Fruit fly (Drosophila melanogaster) whole organism, prepupa: ENCODE data around the gene CG15021.

Source experiments
- Blimp-1 ChIP-seq: fragments of 200-800 bp; sonication (Bioruptor generic); optimal IDR thresholded peaks from 3 replicates; lab custom pipeline; 2017; ENCODE audit warnings: missing biosample characterization, missing genetic modification characterization, mild to moderate bottlenecking, moderate library complexity, missing genetic modification reagents
- CG10631 ChIP-seq: fragments of 200-800 bp; sonication (Bioruptor generic); optimal IDR thresholded peaks from 2 replicates; lab custom pipeline; 2016; ENCODE audit warnings: missing biosample characterization, missing genetic modification characterization
- CG10669 ChIP-seq: fragments of 200-800 bp; sonication (Bioruptor generic); optimal IDR thresholded peaks from 3 replicates; lab custom pipeline; 2018; ENCODE audit warnings: missing biosample characterization, mild to moderate bottlenecking, missing genetic modification characterization, moderate library complexity
- CG11294 ChIP-seq: fragments of 200-800 bp; sonication (Bioruptor generic); IDR thresholded peaks from 2 replicates; pipeline ENCODE4 v1.3.6; 2022; ENCODE audit warnings: missing biosample characterization, missing genetic modification characterization
- CG15336 ChIP-seq: fragments of 200-800 bp; sonication (Bioruptor generic); IDR thresholded peaks from 2 replicates; pipeline ENCODE4 v1.3.6; 2022; ENCODE audit warnings: missing biosample characterization, missing genetic modification characterization
- CG1621 ChIP-seq: fragments of 200-800 bp; sonication (Bioruptor generic); optimal IDR thresholded peaks from 3 replicates; lab custom pipeline; 2018; ENCODE audit warnings: missing biosample characterization, mild to moderate bottlenecking, missing genetic modification characterization
- CG16779 ChIP-seq: fragments of 200-800 bp; sonication (Bioruptor generic); optimal IDR thresholded peaks from 3 replicates; lab custom pipeline; 2017; ENCODE audit warnings: missing biosample characterization, mild to moderate bottlenecking, missing genetic modification characterization
- CG3032 ChIP-seq: fragments of 200-800 bp; optimal IDR thresholded peaks from 2 replicates; lab custom pipeline; 2019; ENCODE audit warnings: missing biosample characterization, mild to moderate bottlenecking, missing genetic modification characterization, moderate library complexity
- CG32006 ChIP-seq: fragments of 200-800 bp; sonication (Bioruptor generic); optimal IDR thresholded peaks from 3 replicates; lab custom pipeline; 2017; ENCODE audit warnings: missing biosample characterization, mild to moderate bottlenecking, missing genetic modification characterization
- CG3919 ChIP-seq: fragments of 200-800 bp; sonication (Bioruptor generic); optimal IDR thresholded peaks from 3 replicates; lab custom pipeline; 2016; ENCODE audit warnings: missing biosample characterization, missing genetic modification characterization
- CG6163 ChIP-seq: fragments of 200-800 bp; sonication (Bioruptor generic); IDR thresholded peaks from 3 replicates; pipeline ENCODE4 v1.3.6; 2022; ENCODE audit warnings: missing biosample characterization, missing genetic modification characterization
- CG6276 ChIP-seq: fragments of 200-800 bp; sonication (Bioruptor generic); optimal IDR thresholded peaks from 2 replicates; lab custom pipeline; 2017; ENCODE audit warnings: missing biosample characterization, mild to moderate bottlenecking, missing genetic modification characterization
- CG6792 ChIP-seq: fragments of 200-800 bp; sonication (Bioruptor generic); optimal IDR thresholded peaks from 3 replicates; lab custom pipeline; 2016; ENCODE audit warnings: missing biosample characterization, missing genetic modification characterization
- CG6808 ChIP-seq: fragments of 200-800 bp; sonication (Bioruptor generic); optimal IDR thresholded peaks from 3 replicates; lab custom pipeline; 2017; ENCODE audit warnings: missing biosample characterization, missing genetic modification characterization, mild to moderate bottlenecking, moderate library complexity, missing genetic modification reagents
- CG7368 ChIP-seq: fragments of 200-800 bp; sonication (Bioruptor generic); optimal IDR thresholded peaks from 3 replicates; lab custom pipeline; 2016; ENCODE audit warnings: missing biosample characterization, missing genetic modification characterization
- CG8319 ChIP-seq: fragments of 200-800 bp; sonication (Bioruptor generic); optimal IDR thresholded peaks from 3 replicates; lab custom pipeline; 2016; ENCODE audit warnings: missing biosample characterization, missing genetic modification characterization
- CG9139 ChIP-seq: fragments of 200-800 bp; sonication (Bioruptor generic); optimal IDR thresholded peaks from 3 replicates; lab custom pipeline; 2017; ENCODE audit warnings: missing biosample characterization, mild to moderate bottlenecking, missing genetic modification characterization
- Eip75B ChIP-seq: fragments of 200-800 bp; sonication (Bioruptor generic); optimal IDR thresholded peaks from 3 replicates; lab custom pipeline; 2016; ENCODE audit warnings: missing biosample characterization, missing genetic modification characterization
- Eip78C ChIP-seq: fragments of 200-800 bp; sonication (Bioruptor generic); peaks from one replicate; lab custom pipeline; 2016; ENCODE audit warnings: missing biosample characterization, missing genetic modification characterization
- Gug ChIP-seq: fragments of 200-800 bp; sonication (Bioruptor generic); IDR thresholded peaks from 2 replicates; pipeline ENCODE4 v1.3.6; 2022; ENCODE audit warnings: missing biosample characterization, missing genetic modification characterization
- Hr39 ChIP-seq: fragments of 200-800 bp; sonication (Bioruptor generic); optimal IDR thresholded peaks from 2 replicates; lab custom pipeline; 2016; ENCODE audit warnings: missing biosample characterization, missing genetic modification characterization
- Smox ChIP-seq: fragments of 200-800 bp; sonication (Bioruptor generic); optimal IDR thresholded peaks from 3 replicates; lab custom pipeline; 2016; ENCODE audit warnings: missing biosample characterization, missing genetic modification characterization
- Sox102F ChIP-seq: fragments of 200-800 bp; sonication (Bioruptor generic); optimal IDR thresholded peaks from 2 replicates; lab custom pipeline; 2016; ENCODE audit warnings: missing biosample characterization, mild to moderate bottlenecking, missing genetic modification characterization
- Sox14 ChIP-seq: fragments of 200-800 bp; sonication (Bioruptor generic); optimal IDR thresholded peaks from 3 replicates; lab custom pipeline; 2016; ENCODE audit warnings: missing biosample characterization, missing genetic modification characterization
- achi ChIP-seq: fragments of 200-800 bp; sonication (Bioruptor generic); optimal IDR thresholded peaks from 3 replicates; lab custom pipeline; 2016; ENCODE audit warnings: missing biosample characterization, missing genetic modification characterization
- acj6 ChIP-seq: fragments of 200-800 bp; sonication (Bioruptor generic); optimal IDR thresholded peaks from 3 replicates; lab custom pipeline; 2016; ENCODE audit warnings: missing biosample characterization, missing genetic modification characterization
- cyc ChIP-seq: fragments of 200-800 bp; sonication (Bioruptor generic); optimal IDR thresholded peaks from 3 replicates; lab custom pipeline; 2016; ENCODE audit warnings: missing biosample characterization, missing genetic modification characterization
- dac ChIP-seq: fragments of 200-800 bp; sonication (Bioruptor generic); optimal IDR thresholded peaks from 2 replicates; lab custom pipeline; 2017; ENCODE audit warnings: missing biosample characterization, mild to moderate bottlenecking, missing genetic modification characterization
- eg ChIP-seq: fragments of 200-800 bp; sonication (Bioruptor generic); IDR thresholded peaks from 3 replicates; pipeline ENCODE4 v1.3.6; 2022; ENCODE audit warnings: missing biosample characterization, missing genetic modification characterization
- esn ChIP-seq: fragments of 200-800 bp; sonication (Bioruptor generic); optimal IDR thresholded peaks from 2 replicates; lab custom pipeline; 2016; ENCODE audit warnings: missing biosample characterization, mild to moderate bottlenecking, missing genetic modification characterization, moderate library complexity
- fd85E ChIP-seq: fragments of 200-800 bp; sonication (Bioruptor generic); optimal IDR thresholded peaks from 3 replicates; lab custom pipeline; 2016; ENCODE audit warnings: missing biosample characterization, missing genetic modification characterization
- lz ChIP-seq: fragments of 200-800 bp; sonication (Bioruptor generic); optimal IDR thresholded peaks from 3 replicates; lab custom pipeline; 2016; ENCODE audit warnings: missing biosample characterization, missing genetic modification characterization
- net ChIP-seq: fragments of 200-800 bp; sonication (Bioruptor generic); optimal IDR thresholded peaks from 3 replicates; lab custom pipeline; 2016; ENCODE audit warnings: missing biosample characterization, missing genetic modification characterization
- pdm3 ChIP-seq: fragments of 200-800 bp; sonication (Bioruptor generic); optimal IDR thresholded peaks from 3 replicates; lab custom pipeline; 2016; ENCODE audit warnings: missing biosample characterization, missing genetic modification characterization
- ss ChIP-seq, 2 experiments: fragments of 200-800 bp; sonication (Bioruptor generic); optimal IDR thresholded peaks; 2 replicates in 1 of 2; 3 replicates in 1 of 2; lab custom pipeline; 2017 to 2018; ENCODE audit warnings: mild to moderate bottlenecking in 2 of 2, missing biosample characterization in 2 of 2, missing genetic modification characterization in 2 of 2, moderate library complexity in 1 of 2
- svp ChIP-seq: fragments of 200-800 bp; sonication (Bioruptor generic); peaks from one replicate; lab custom pipeline; 2016; ENCODE audit warnings: missing biosample characterization, missing genetic modification characterization
- vri ChIP-seq: fragments of 200-800 bp; sonication (Bioruptor generic); optimal IDR thresholded peaks from 3 replicates; lab custom pipeline; 2016; ENCODE audit warnings: missing biosample characterization, mild to moderate bottlenecking, missing genetic modification characterization

CG15021 gene

DNA sequence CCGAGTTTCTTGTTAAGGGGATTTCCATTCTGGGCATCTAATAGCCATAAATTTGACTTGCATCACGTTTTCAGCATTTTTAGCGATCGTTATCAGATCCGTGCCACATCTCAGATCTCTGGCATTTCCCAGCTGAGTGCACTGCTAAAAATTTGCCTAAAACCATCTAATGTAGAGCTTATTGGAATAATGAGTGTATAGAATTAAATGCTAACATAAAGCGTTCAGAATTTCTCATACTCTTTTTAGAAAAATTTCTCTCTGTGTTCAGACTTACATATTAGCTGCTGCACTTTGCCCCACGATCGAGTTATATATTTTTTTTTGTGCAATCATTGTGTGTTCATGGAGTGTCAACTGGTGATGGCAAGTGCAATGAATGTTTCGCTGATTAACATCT lies 28.8 kb upstream of the CG15021 start (continued):
- TF ChIP-seq Gug = peak; percentile 57; the same call in 1 of the 2 replicates
- no peak for TF ChIP-seq CG8319 (GFP tag; lab: Kevin White, UChicago)
- TF ChIP-seq CG10669 (GFP tag; lab: Kevin White, UChicago) = peak; percentile 25
- no peak for TF ChIP-seq CG9139 (GFP tag; lab: Kevin White, UChicago)
- peak; percentile 76 for TF ChIP-seq CG32006 (GFP tag; lab: Kevin White, UChicago)
- TF ChIP-seq svp (GFP tag; lab: Kevin White, UChicago) = peak; percentile 78
- peak; percentile 24 for TF ChIP-seq dac (GFP tag; lab: Kevin White, UChicago)
- peak; percentile 17 for TF ChIP-seq CG6792 (GFP tag; lab: Kevin White, UChicago)
- TF ChIP-seq net (GFP tag; lab: Kevin White, UChicago) = peak; percentile 62
- no peak for TF ChIP-seq fd85E (GFP tag; lab: Kevin White, UChicago)
- no peak for TF ChIP-seq CG7368 (GFP tag; lab: Kevin White, UChicago)
- no peak for TF ChIP-seq Sox102F (GFP tag; lab: Kevin White, UChicago)
- peak; percentile 47 for TF ChIP-seq Eip75B (GFP tag; lab: Kevin White, UChicago)
- TF ChIP-seq CG6276 = peak; percentile 42
- TF ChIP-seq CG6163 (GFP tag; lab: Robert Waterston, UW) = peak; percentile 77
- TF ChIP-seq CG1621 = no peak
- peak; percentile 54 for TF ChIP-seq acj6 (GFP tag; lab: Kevin White, UChicago)
- TF ChIP-seq cyc (GFP tag; lab: Kevin White, UChicago) = peak; percentile 1
- TF ChIP-seq eg (GFP tag; lab: Robert Waterston, UW) = peak; percentile 74
- peak; percentile 60 for TF ChIP-seq CG10631 (GFP tag; lab: Kevin White, UChicago)
- TF ChIP-seq lz (GFP tag; lab: Kevin White, UChicago) = peak; percentile 44
- TF ChIP-seq pdm3 (GFP tag; lab: Kevin White, UChicago) = peak; percentile 65
- TF ChIP-seq Blimp-1 (GFP tag; lab: Kevin White, UChicago) = no peak
- no peak for TF ChIP-seq CG16779 (tag; lab: Kevin White, UChicago)
- no peak for TF ChIP-seq CG6808 (GFP tag; lab: Kevin White, UChicago)
- no peak for TF ChIP-seq vri (GFP tag; lab: Kevin White, UChicago)

DNA sequence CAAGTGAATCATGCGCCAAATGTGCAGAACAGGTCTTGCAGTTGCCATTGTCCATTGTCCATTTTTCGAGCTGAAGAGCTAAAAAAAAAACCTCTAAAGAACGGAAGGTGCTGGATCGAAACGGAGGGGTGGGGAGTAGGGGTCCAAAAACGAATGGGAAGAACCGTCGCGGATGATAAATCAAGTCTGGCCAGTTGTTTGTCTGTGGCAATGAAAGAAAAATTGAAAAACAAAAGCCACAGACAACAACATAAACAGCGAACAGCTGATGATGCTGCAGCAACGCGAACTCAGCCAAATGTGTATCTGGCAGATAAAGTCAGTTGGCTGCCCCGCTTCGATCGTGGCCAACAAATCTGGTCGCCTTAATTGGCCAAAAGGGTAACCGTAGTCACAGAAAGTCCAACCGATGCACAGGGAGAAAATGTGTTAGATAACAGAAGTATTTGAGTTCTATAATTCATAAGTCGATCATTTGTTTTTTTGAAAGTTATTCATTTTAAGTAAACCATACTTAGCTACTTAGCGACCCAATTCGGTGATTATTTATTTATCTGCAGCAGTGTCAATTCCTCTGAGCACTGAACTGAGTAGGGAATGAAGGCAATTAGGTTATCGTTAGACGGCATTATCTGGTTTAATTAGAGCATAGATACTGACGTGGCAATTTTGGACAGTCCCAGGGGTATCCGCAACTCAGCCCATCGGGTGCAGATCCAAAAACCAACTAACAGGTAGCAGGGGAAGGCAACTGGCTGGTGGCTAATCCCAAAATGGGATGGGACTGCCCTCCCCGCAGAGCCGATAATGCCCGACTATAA lies 28.0 kb upstream of the CG15021 start:
- TF ChIP-seq Smox (GFP tag; lab: Kevin White, UChicago) = peak; percentile 4
- TF ChIP-seq Sox14 (GFP tag; lab: Kevin White, UChicago) = peak; percentile 10
- peak; percentile 8 for TF ChIP-seq CG32006 (GFP tag; lab: Kevin White, UChicago)
- peak; percentile 9 for TF ChIP-seq CG3919 (GFP tag; lab: Kevin White, UChicago)
- TF ChIP-seq CG3032 (tag; lab: Kevin White, UChicago) = no peak
- TF ChIP-seq svp (GFP tag; lab: Kevin White, UChicago) = peak; percentile 78
- peak; percentile 32 for TF ChIP-seq esn (GFP tag; lab: Kevin White, UChicago)
- TF ChIP-seq ss (GFP tag; optimal IDR thresholded peaks at IDR 0.05; lab: Kevin White, UChicago) = peak in 1 of 2 experiments; percentile 36
- TF ChIP-seq Blimp-1 (GFP tag; lab: Kevin White, UChicago) = peak; percentile 22
- peak; percentile 34 for TF ChIP-seq achi (GFP tag; lab: Kevin White, UChicago)
- 0 out of 2 replicates have a peak, but pooled peaks have one; percentile 14 for TF ChIP-seq CG15336 (GFP tag; lab: Robert Waterston, UW)
- TF ChIP-seq CG7368 (GFP tag; lab: Kevin White, UChicago) = no peak
- peak; percentile 3 for TF ChIP-seq Hr39
- TF ChIP-seq CG10669 (GFP tag; lab: Kevin White, UChicago) = peak; percentile 24
- TF ChIP-seq CG11294 (GFP tag; lab: Robert Waterston, UW) = no peak
- peak; percentile 81 for TF ChIP-seq Eip78C (GFP tag; lab: Kevin White, UChicago)
- TF ChIP-seq Eip75B (GFP tag; lab: Kevin White, UChicago) = no peak
- TF ChIP-seq CG6163 (GFP tag; lab: Robert Waterston, UW) = peak; percentile 16; the same call in 2 of the 3 replicates
- TF ChIP-seq CG6792 (GFP tag; lab: Kevin White, UChicago) = peak; percentile 10
- TF ChIP-seq, all 60 proteins: peak for 15
